Worm (Caenorhabditis elegans): ENCODE measurements around the gene mnk-1.

DNA sequence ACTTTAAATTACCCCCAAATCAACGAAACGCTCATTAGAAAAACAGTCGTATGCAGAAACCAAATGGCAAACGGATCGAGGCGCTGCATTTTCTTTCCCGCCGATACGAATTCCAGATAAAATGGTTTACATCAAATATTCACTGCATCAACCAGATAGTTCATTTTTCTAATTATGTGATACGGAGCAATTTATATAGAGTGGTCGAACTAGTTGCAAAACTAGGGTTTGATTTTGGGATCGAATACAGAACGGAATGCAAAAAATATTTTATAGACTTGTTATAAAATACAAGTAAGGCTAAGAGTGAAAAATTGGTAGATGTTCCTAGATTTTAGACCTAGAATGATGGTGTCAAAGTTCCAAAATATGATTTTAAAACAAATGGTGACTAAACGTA, 35.0 kb downstream of the mnk-1 start:
- TF ChIP-seq tab-1 (GFP tag; IDR thresholded peaks at IDR 0.05), result no peak
- no peak for TF ChIP-seq flt-1 (GFP tag; IDR thresholded peaks at IDR 0.05)
- TF ChIP-seq ztf-23 (GFP tag; IDR thresholded peaks at IDR 0.05), result no peak
- no peak for TF ChIP-seq ref-1 (GFP tag; conservative IDR thresholded peaks at IDR 0.05)
- no peak for TF ChIP-seq cog-1 (tag; optimal IDR thresholded peaks at IDR 0.05)
- no peak for TF ChIP-seq ztf-29 (GFP tag; IDR thresholded peaks at IDR 0.05)
- no peak for TF ChIP-seq klf-2 (GFP tag; conservative IDR thresholded peaks at IDR 0.05)
- TF ChIP-seq med-1 (GFP tag; optimal IDR thresholded peaks at IDR 0.05; ENCODE audit: insufficient read depth), result no peak
- no peak for TF ChIP-seq T22C8.4 (GFP tag; IDR thresholded peaks at IDR 0.05)

Data from whole organism, midembryonic.